Worm (Caenorhabditis elegans): ENCODE data around the gene T25F10.4.

T25F10.4 gene

DNA sequence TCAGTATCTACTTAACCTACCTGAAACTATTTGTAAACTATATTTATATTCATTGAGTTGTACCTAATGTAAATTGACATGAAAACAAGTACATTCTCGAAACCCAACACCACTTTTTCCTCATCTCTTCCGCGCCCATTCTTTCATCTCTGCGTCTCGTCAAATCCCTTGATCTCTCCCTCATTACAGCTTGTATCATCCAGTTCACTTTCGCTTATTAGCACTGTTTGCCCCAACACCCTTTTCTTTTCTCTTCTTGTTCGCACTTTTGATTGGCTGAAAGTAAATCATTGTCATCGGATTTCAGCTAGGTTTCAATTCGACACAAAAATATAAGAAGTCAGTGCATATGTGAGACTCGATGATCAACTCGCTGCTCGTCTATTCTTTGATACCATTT is 17.5 kb downstream of the T25F10.4 start, which contains the start of gene T25F10.3:
Gene T25F10.3, plus strand, starts transcription at position 308 of the 400 bp plus-strand sequence.
- TF ChIP-seq nhr-25 (tag; optimal IDR thresholded peaks at IDR 0.05) (peak; percentile 41), snpc-4 (tag; optimal IDR thresholded peaks at IDR 0.05) (no peak)

DNA sequence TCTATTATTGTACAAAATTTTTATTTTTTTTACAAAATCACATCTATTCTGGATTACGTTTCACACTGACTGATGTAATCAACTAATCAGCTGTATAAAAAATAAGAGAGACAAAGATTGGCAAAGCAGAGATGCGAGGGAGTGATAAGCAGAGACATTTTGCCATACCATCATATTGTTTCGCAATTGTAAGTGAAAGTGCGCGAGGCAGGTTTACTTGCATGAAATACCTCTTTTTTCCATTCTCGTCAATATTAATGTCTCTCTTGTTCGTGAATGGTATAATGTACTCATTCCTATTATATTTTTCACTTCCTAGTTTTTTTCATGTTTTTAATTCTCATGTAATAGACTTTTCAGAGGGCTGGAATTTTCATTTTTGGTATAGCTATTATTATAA is 25.4 kb downstream of the T25F10.4 start:
- TF ChIP-seq nhr-25 (tag; optimal IDR thresholded peaks at IDR 0.05) (peak; percentile 77), tbx-2 (tag; optimal IDR thresholded peaks at IDR 0.05) (no peak), lin-15B (tag; optimal IDR thresholded peaks at IDR 0.05) (no peak), sea-2 (GFP tag; optimal IDR thresholded peaks at IDR 0.05) (no peak), elt-1 (tag; optimal IDR thresholded peaks at IDR 0.05) (peak; percentile 79)

DNA sequence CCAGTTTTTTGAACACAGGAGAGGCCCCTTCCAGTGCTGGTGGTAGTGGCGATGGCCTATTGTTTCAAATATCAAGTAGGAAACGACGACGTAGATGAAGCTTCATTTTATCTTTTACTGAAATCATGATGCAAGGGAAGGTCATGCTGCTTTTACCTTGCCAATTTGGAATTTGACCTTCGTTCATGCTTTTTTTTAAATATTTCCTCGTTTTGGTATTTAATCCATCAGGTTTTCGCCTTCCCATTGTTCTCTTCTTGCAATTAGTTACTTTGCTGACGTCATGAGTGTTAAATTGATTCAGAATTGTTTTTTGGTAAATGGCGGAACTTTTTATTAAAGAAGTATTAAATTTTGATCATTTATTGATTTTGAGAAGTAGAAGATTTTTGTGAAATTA is 26.2 kb downstream of the T25F10.4 start:
- no peak for TF ChIP-seq ZK546.5 (tag; optimal IDR thresholded peaks at IDR 0.05)
- peak; percentile 81 for TF ChIP-seq nhr-25 (tag; optimal IDR thresholded peaks at IDR 0.05)
- no peak for TF ChIP-seq ama-1 (optimal IDR thresholded peaks at IDR 0.05)

ce11 chrV:6732995-6733394 is 29.3 kb downstream of the T25F10.4 start, which contains the start of gene grl-8:
Gene grl-8 (minus strand): TSS chrV:6733095.
- TF ChIP-seq elt-1 (tag; optimal IDR thresholded peaks at IDR 0.05) (no peak), egl-5 (tag; optimal IDR thresholded peaks at IDR 0.05) (no peak), nhr-23 (tag; optimal IDR thresholded peaks at IDR 0.05) (no peak), ceh-16 (tag; optimal IDR thresholded peaks at IDR 0.05) (no peak), ZK546.5 (tag; optimal IDR thresholded peaks at IDR 0.05) (no peak), aly-2 (tag; optimal IDR thresholded peaks at IDR 0.05) (no peak), pqm-1 (tag; optimal IDR thresholded peaks at IDR 0.05) (no peak), daf-12 (tag; optimal IDR thresholded peaks at IDR 0.05) (no peak), lin-39 (tag; optimal IDR thresholded peaks at IDR 0.05) (no peak), eor-1 (tag; optimal IDR thresholded peaks at IDR 0.05) (no peak), zag-1 (tag; optimal IDR thresholded peaks at IDR 0.05) (no peak), nhr-12 (tag; optimal IDR thresholded peaks at IDR 0.05) (no peak), mdl-1 (tag; optimal IDR thresholded peaks at IDR 0.05) (no peak), nhr-67 (tag; optimal IDR thresholded peaks at IDR 0.05) (no peak), ceh-9 (tag; optimal IDR thresholded peaks at IDR 0.05) (no peak), lsy-12 (tag; optimal IDR thresholded peaks at IDR 0.05) (no peak)

DNA sequence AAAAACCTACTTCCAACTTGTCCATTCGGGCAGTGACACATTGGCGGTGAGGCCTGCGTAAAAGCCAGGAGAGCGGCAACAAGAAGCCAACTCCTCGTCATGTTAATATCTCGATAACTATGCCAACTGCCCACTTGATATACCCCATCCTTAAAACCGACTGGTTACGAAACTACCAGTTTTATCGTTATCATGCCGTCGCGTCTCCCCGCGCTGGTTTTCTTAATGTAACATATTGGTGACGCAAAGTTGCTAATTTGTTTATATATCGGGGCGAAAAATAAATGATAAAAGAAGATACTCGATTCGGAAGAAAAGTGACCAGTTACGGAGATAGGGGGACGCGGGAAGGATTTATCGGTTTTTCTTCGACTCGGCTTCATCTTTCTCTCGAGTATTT is 30.7 kb downstream of the T25F10.4 start, which contains the start of gene grl-9:
Gene grl-9, minus strand, starts transcription at position 101 of the 400 bp plus-strand sequence.
- no peak for TF ChIP-seq nhr-11 (tag; optimal IDR thresholded peaks at IDR 0.05)
- no peak for TF ChIP-seq lin-15B (tag; optimal IDR thresholded peaks at IDR 0.05)
- no peak for TF ChIP-seq nhr-67 (tag; optimal IDR thresholded peaks at IDR 0.05)
- no peak for TF ChIP-seq unc-39 (tag; optimal IDR thresholded peaks at IDR 0.05)
- TF ChIP-seq jun-1 (tag; optimal IDR thresholded peaks at IDR 0.05) = no peak
- no peak for TF ChIP-seq ceh-28 (tag; optimal IDR thresholded peaks at IDR 0.05)
- no peak for TF ChIP-seq snpc-4 (tag; optimal IDR thresholded peaks at IDR 0.05)
- no peak for TF ChIP-seq mml-1 (tag; optimal IDR thresholded peaks at IDR 0.05)
- no peak for TF ChIP-seq nfya-1 (tag; optimal IDR thresholded peaks at IDR 0.05; ENCODE audit: insufficient read depth)
- no peak for TF ChIP-seq ceh-82 (tag; optimal IDR thresholded peaks at IDR 0.05)
- TF ChIP-seq fos-1 (tag; optimal IDR thresholded peaks at IDR 0.05) = no peak
- no peak for TF ChIP-seq lin-39 (tag; optimal IDR thresholded peaks at IDR 0.05)
- no peak for TF ChIP-seq nhr-28 (tag; optimal IDR thresholded peaks at IDR 0.05)
- no peak for TF ChIP-seq unc-62 (GFP tag; optimal IDR thresholded peaks at IDR 0.05)
- TF ChIP-seq fkh-10 (GFP tag; optimal IDR thresholded peaks at IDR 0.05) = no peak

ce11 chrV:6727222-6727621 is 35.0 kb downstream of the T25F10.4 start, which contains the start of gene ZC487.1:
Gene ZC487.1 (plus strand): TSS chrV:6727522.
- no peak for TF ChIP-seq lin-15B (tag; optimal IDR thresholded peaks at IDR 0.05)
- no peak for TF ChIP-seq nhr-23 (tag; optimal IDR thresholded peaks at IDR 0.05)
- no peak for TF ChIP-seq nhr-25 (tag; optimal IDR thresholded peaks at IDR 0.05)
- TF ChIP-seq ztf-11 (tag; optimal IDR thresholded peaks at IDR 0.05) = no peak
- TF ChIP-seq nhr-12 (tag; optimal IDR thresholded peaks at IDR 0.05) = no peak
- TF ChIP-seq ama-1 (optimal IDR thresholded peaks at IDR 0.05) = no peak
- TF ChIP-seq nfya-1 (tag; optimal IDR thresholded peaks at IDR 0.05; ENCODE audit: insufficient read depth) = no peak
- no peak for TF ChIP-seq elt-2 (tag; optimal IDR thresholded peaks at IDR 0.05)
- no peak for TF ChIP-seq nhr-67 (tag; optimal IDR thresholded peaks at IDR 0.05)
- no peak for TF ChIP-seq unc-39 (tag; optimal IDR thresholded peaks at IDR 0.05)
- TF ChIP-seq daf-12 (tag; optimal IDR thresholded peaks at IDR 0.05) = no peak
- no peak for TF ChIP-seq nhr-43 (tag; optimal IDR thresholded peaks at IDR 0.05; ENCODE audit: poor library complexity, severe bottlenecking)
- TF ChIP-seq lsy-12 (tag; optimal IDR thresholded peaks at IDR 0.05) = no peak

Measured in whole organism, L3 larva.